Worm (Caenorhabditis elegans) whole organism, young adult: ENCODE results near the gene B0496.6.

Experiments used
- T26A5.8 ChIP-seq: sonication (generic microtip); optimal IDR thresholded peaks from 2 replicates; lab custom pipeline; 2016; ENCODE audit warnings: missing genetic modification characterization, missing compliant biosample characterization
- lin-54 ChIP-seq: fragments of 200-800 bp; sonication (Bioruptor generic); optimal IDR thresholded peaks from 2 replicates; lab custom pipeline; 2018; ENCODE audit warnings: mild to moderate bottlenecking, missing genetic modification characterization, missing compliant biosample characterization
- unc-62 ChIP-seq: fragments of 150-350 bp; optimal IDR thresholded peaks from 2 replicates; lab custom pipeline; 2014; ENCODE audit warnings: missing biosample characterization, missing genetic modification reagents, missing genetic modification characterization

DNA sequence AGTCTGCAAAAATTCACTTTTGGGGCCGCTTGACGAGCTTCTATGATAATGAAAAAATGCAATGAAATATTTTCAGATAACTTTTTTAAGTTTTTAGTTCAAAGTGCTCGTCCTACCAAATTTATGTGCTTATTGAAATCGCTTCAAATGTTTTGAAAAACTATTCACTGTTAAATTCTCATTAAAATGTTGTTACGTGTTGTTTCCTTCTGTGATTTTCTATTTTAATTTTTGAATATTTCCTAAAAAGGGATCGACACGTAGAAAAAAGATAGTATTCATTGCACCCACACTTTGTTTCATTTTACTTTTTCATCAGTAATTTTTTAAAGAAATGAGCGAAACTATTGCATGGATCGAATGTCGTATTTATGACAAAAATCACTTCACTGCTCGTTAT, at the start of gene B0496.6:
- TF ChIP-seq unc-62 (GFP tag; lab: Kevin White, UChicago), result no peak
- TF ChIP-seq T26A5.8 (tag; lab: Kevin White, UChicago), result no peak
- TF ChIP-seq lin-54, result no peak
